Worm (Caenorhabditis elegans) whole organism, young adult: ENCODE results near the gene F35F10.6.

Experiments used
- F22D6.2 ChIP-seq: sonication (generic microtip); optimal IDR thresholded peaks from 2 replicates; lab custom pipeline; 2016; ENCODE audit warnings: mild to moderate bottlenecking, missing genetic modification characterization, missing compliant biosample characterization
- K12H6.12 ChIP-seq: fragments of 200-800 bp; sonication (Bioruptor generic); optimal IDR thresholded peaks from 2 replicates; lab custom pipeline; 2018; ENCODE audit warnings: mild to moderate bottlenecking, missing genetic modification characterization, missing compliant biosample characterization
- ama-1 ChIP-seq, 3 experiments: fragments of 150-350 bp in 1 of 3; sonication (generic microtip) in 2 of 3; optimal IDR thresholded peaks; 2 replicates each; lab custom pipeline; 2014 to 2018; ENCODE audit warnings: missing biosample characterization in 2 of 3, missing genetic modification characterization in 2 of 3, missing genetic modification reagents in 2 of 3
- ceh-100 ChIP-seq: fragments of 200-800 bp; sonication (Bioruptor generic); IDR thresholded peaks from 2 replicates; pipeline ENCODE4 v1.3.6; 2022; ENCODE audit warnings: missing genetic modification reagents, missing genetic modification characterization, missing compliant biosample characterization
- ceh-27 ChIP-seq: fragments of 200-800 bp; sonication (Bioruptor generic); optimal IDR thresholded peaks from 2 replicates; lab custom pipeline; 2018; ENCODE audit warnings: mild to moderate bottlenecking, missing genetic modification characterization, moderate library complexity, missing compliant biosample characterization
- dpl-1 ChIP-seq: fragments of 150-350 bp; optimal IDR thresholded peaks from 2 replicates; lab custom pipeline; 2014; ENCODE audit warnings: missing biosample characterization, missing genetic modification reagents, missing genetic modification characterization
- hsf-1 ChIP-seq: fragments of 200-800 bp; sonication (Bioruptor generic); IDR thresholded peaks from 2 replicates; pipeline ENCODE4 v1.3.6; 2022; ENCODE audit warnings: missing genetic modification reagents, missing genetic modification characterization, missing compliant biosample characterization
- lin-35 ChIP-seq, 3 experiments: fragments of 150-350 bp in 2 of 3; sonication (generic microtip) in 1 of 3; optimal IDR thresholded peaks; 2 replicates each; lab custom pipeline; 2014 to 2018; ENCODE audit warnings: missing biosample characterization in 3 of 3, missing genetic modification characterization in 3 of 3, missing genetic modification reagents in 3 of 3
- mcd-1 ChIP-seq: fragments of 200-800 bp; sonication (Bioruptor generic); IDR thresholded peaks from 2 replicates; pipeline ENCODE4 v1.3.6; 2022; ENCODE audit warnings: missing genetic modification reagents, missing genetic modification characterization, missing compliant biosample characterization
- pha-4 ChIP-seq: fragments of 150-350 bp; sonication (generic microtip); optimal IDR thresholded peaks from 2 replicates; lab custom pipeline; 2014; ENCODE audit warnings: missing biosample characterization, missing genetic modification reagents, missing genetic modification characterization
- unc-62 ChIP-seq: fragments of 150-350 bp; optimal IDR thresholded peaks from 2 replicates; lab custom pipeline; 2014; ENCODE audit warnings: missing biosample characterization, missing genetic modification reagents, missing genetic modification characterization

DNA sequence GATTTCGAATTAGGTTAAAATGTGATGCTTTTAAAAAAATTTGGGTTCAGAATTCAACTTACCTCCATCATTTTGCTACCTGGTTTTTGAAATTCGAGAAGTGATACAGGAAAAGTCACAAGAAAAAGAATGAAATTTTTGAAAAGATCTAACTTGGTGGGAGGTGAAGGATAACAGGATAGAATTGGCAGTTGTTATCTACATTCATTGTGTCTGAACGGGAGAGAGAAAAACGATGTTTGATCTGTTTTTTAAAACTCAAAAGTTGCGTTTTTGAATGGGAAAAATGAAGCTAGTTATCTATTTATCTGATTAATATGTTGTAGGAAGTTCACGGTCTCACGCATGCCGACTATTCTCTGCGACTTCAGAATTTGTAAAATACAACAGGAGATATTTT lies 1.8 kb downstream of the F35F10.6 start, which contains the start of gene F35F10.7:
- TF ChIP-seq hsf-1 (GFP tag; lab: Robert Waterston, UW) (no peak), ama-1 (optimal IDR thresholded peaks at IDR 0.05; lab: Kevin White, UChicago) (no peak), ama-1 (GFP tag; optimal IDR thresholded peaks at IDR 0.05; lab: Kevin White, UChicago) (no peak), mcd-1 (GFP tag; lab: Robert Waterston, UW) (no peak), K12H6.12 (tag; lab: Kevin White, UChicago) (no peak), unc-62 (no peak), F22D6.2 (tag; lab: Kevin White, UChicago) (no peak), ceh-100 (GFP tag; lab: Robert Waterston, UW) (no peak), ceh-27 (no peak), lin-35 (GFP tag; optimal IDR thresholded peaks at IDR 0.05; lab: Kevin White, UChicago) (no peak), pha-4 (tag; lab: Kevin White, UChicago) (no peak), dpl-1 (no peak)
